Fruit fly (Drosophila melanogaster) whole organism, embryonic: ENCODE results near the gene scrt.

Experiments used
- Antp ChIP-seq: fragments of 200-800 bp; sonication (Bioruptor generic); optimal IDR thresholded peaks from 3 replicates; lab custom pipeline; 2016; ENCODE audit warnings: missing biosample characterization, missing genetic modification characterization
- Atf6 ChIP-seq: fragments of 200-800 bp; sonication (Bioruptor generic); IDR thresholded peaks from 2 replicates; pipeline ENCODE4 v1.3.6; 2022; ENCODE audit warnings: missing biosample characterization, missing genetic modification characterization
- Awh ChIP-seq: fragments of 200-800 bp; sonication (Bioruptor generic); IDR thresholded peaks from 2 replicates; pipeline ENCODE4, ENCODE4 v1.3.6; 2022; ENCODE audit warnings: missing biosample characterization, missing genetic modification characterization
- CG11247 ChIP-seq: fragments of 200-800 bp; sonication (Bioruptor generic); IDR thresholded peaks from 2 replicates; pipeline ENCODE4 v1.3.6; 2022; ENCODE audit warnings: missing biosample characterization, missing genetic modification characterization
- CG12659 ChIP-seq: fragments of 200-800 bp; sonication (Bioruptor generic); optimal IDR thresholded peaks from 3 replicates; lab custom pipeline; 2017; ENCODE audit warnings: mild to moderate bottlenecking, missing biosample characterization, missing genetic modification reagents, missing genetic modification characterization
- CG14050 ChIP-seq: fragments of 200-800 bp; sonication (Bioruptor generic); IDR thresholded peaks from 3 replicates; pipeline ENCODE4 v1.3.6; 2022; ENCODE audit warnings: missing biosample characterization, missing genetic modification characterization
- CG17328 ChIP-seq: fragments of 200-800 bp; sonication (Bioruptor generic); IDR thresholded peaks from 2 replicates; pipeline ENCODE4 v1.3.6; 2022; ENCODE audit warnings: missing biosample characterization, missing genetic modification characterization
- CG2712 ChIP-seq: fragments of 200-800 bp; optimal IDR thresholded peaks from 3 replicates; lab custom pipeline; 2019; ENCODE audit warnings: missing biosample characterization, mild to moderate bottlenecking, missing genetic modification characterization, moderate library complexity
- CG32767 ChIP-seq: fragments of 200-800 bp; sonication (Bioruptor generic); IDR thresholded peaks from 2 replicates; pipeline ENCODE4 v1.3.6; 2022; ENCODE audit warnings: missing biosample characterization, missing genetic modification characterization
- CG33557 ChIP-seq: fragments of 200-800 bp; sonication (Bioruptor generic); optimal IDR thresholded peaks from 2 replicates; lab custom pipeline; 2019; ENCODE audit warnings: missing biosample characterization, mild to moderate bottlenecking, missing genetic modification characterization, moderate library complexity
- CG3838 ChIP-seq: fragments of 200-800 bp; sonication (Bioruptor generic); optimal IDR thresholded peaks from 3 replicates; lab custom pipeline; 2016; ENCODE audit warnings: missing biosample characterization, missing genetic modification characterization
- CG4730 ChIP-seq: fragments of 200-800 bp; sonication (Bioruptor generic); IDR thresholded peaks from 2 replicates; pipeline ENCODE4 v1.3.6; 2022; ENCODE audit warnings: missing biosample characterization, missing genetic modification characterization
- CG4854 ChIP-seq: fragments of 200-800 bp; sonication (Bioruptor generic); optimal IDR thresholded peaks from 2 replicates; lab custom pipeline; 2016; ENCODE audit warnings: missing biosample characterization, missing genetic modification characterization, inconsistent platforms
- CG6791 ChIP-seq: fragments of 200-800 bp; sonication (Bioruptor generic); IDR thresholded peaks from 3 replicates; pipeline ENCODE4 v1.3.6; 2022; ENCODE audit warnings: missing biosample characterization, missing genetic modification characterization; ENCODE audit not compliant: partially characterized antibody
- CG7271 ChIP-seq: fragments of 200-800 bp; sonication (Bioruptor generic); optimal IDR thresholded peaks from 2 replicates; lab custom pipeline; 2018; ENCODE audit warnings: missing biosample characterization, mild to moderate bottlenecking, missing genetic modification characterization, moderate library complexity
- CG8089 ChIP-seq: fragments of 200-800 bp; sonication (Bioruptor generic); optimal IDR thresholded peaks from 3 replicates; lab custom pipeline; 2016; ENCODE audit warnings: missing biosample characterization, missing genetic modification characterization
- CG8765 ChIP-seq: fragments of 200-800 bp; sonication (Bioruptor generic); IDR thresholded peaks from 2 replicates; pipeline ENCODE4 v1.3.6; 2022; ENCODE audit warnings: missing biosample characterization, missing genetic modification characterization
- CoRest ChIP-seq: fragments of 200-800 bp; sonication (Bioruptor generic); optimal IDR thresholded peaks from 3 replicates; lab custom pipeline; 2018; ENCODE audit warnings: missing biosample characterization, mild to moderate bottlenecking, missing genetic modification characterization, moderate library complexity
- CrebB ChIP-seq: fragments of 200-800 bp; sonication (Bioruptor generic); optimal IDR thresholded peaks from 3 replicates; lab custom pipeline; 2018; ENCODE audit warnings: missing biosample characterization, mild to moderate bottlenecking, missing genetic modification characterization
- Dek ChIP-seq: fragments of 200-800 bp; sonication (Bioruptor generic); optimal IDR thresholded peaks from 3 replicates; lab custom pipeline; 2019; ENCODE audit warnings: missing biosample characterization, mild to moderate bottlenecking, missing genetic modification characterization, moderate library complexity
- Dfd ChIP-seq, 2 experiments: fragments of >200 bp; optimal IDR thresholded peaks; 2 replicates each; lab custom pipeline; 2017; ENCODE audit warnings: missing biosample characterization in 2 of 2, missing genetic modification characterization in 2 of 2
- Doc2 ChIP-seq: fragments of 200-800 bp; sonication (Bioruptor generic); IDR thresholded peaks from 2 replicates; pipeline ENCODE4 v1.3.6; 2022; ENCODE audit warnings: missing biosample characterization, missing genetic modification characterization
- Elba2 ChIP-seq: fragments of 200-800 bp; sonication (Bioruptor generic); optimal IDR thresholded peaks from 3 replicates; lab custom pipeline; 2016; ENCODE audit warnings: missing biosample characterization, missing genetic modification characterization
- Fer1 ChIP-seq: fragments of 200-800 bp; sonication (Bioruptor generic); optimal IDR thresholded peaks from 2 replicates; lab custom pipeline; 2017; ENCODE audit warnings: missing biosample characterization, mild to moderate bottlenecking, missing genetic modification characterization
- H15 ChIP-seq: fragments of 200-800 bp; sonication (Bioruptor generic); IDR thresholded peaks from 3 replicates; pipeline ENCODE4 v1.3.6; 2022; ENCODE audit warnings: missing biosample characterization, missing genetic modification characterization
- HLHmδ ChIP-seq: fragments of 200-800 bp; sonication (Bioruptor generic); optimal IDR thresholded peaks from 2 replicates; lab custom pipeline; 2018; ENCODE audit warnings: missing biosample characterization, mild to moderate bottlenecking, missing genetic modification characterization, moderate library complexity
- HmgZ ChIP-seq: fragments of 200-800 bp; sonication (Bioruptor generic); optimal IDR thresholded peaks from 2 replicates; lab custom pipeline; 2018; ENCODE audit warnings: missing biosample characterization, mild to moderate bottlenecking, missing genetic modification characterization
- Lhr ChIP-seq: fragments of 200-800 bp; sonication (Bioruptor generic); optimal IDR thresholded peaks from 3 replicates; lab custom pipeline; 2017; ENCODE audit warnings: mild to moderate bottlenecking, missing biosample characterization, missing genetic modification reagents, missing genetic modification characterization
- Mrtf ChIP-seq: fragments of 200-800 bp; sonication (Bioruptor generic); IDR thresholded peaks from 3 replicates; pipeline ENCODE4 v1.3.6; 2022; ENCODE audit warnings: missing biosample characterization, missing genetic modification characterization
- Myb ChIP-seq: fragments of 200-800 bp; sonication (Bioruptor generic); optimal IDR thresholded peaks from 2 replicates; lab custom pipeline; 2016; ENCODE audit warnings: missing biosample characterization, missing genetic modification characterization
- Neu2 ChIP-seq: fragments of 200-800 bp; sonication (Bioruptor generic); optimal IDR thresholded peaks from 3 replicates; lab custom pipeline; 2016; ENCODE audit warnings: missing biosample characterization, missing genetic modification characterization, borderline replicate concordance
- Nf-YC ChIP-seq: fragments of 200-800 bp; optimal IDR thresholded peaks from 3 replicates; lab custom pipeline; 2019; ENCODE audit warnings: missing biosample characterization, mild to moderate bottlenecking, missing genetic modification characterization, moderate library complexity
- Rx ChIP-seq: fragments of 200-800 bp; sonication (Bioruptor generic); IDR thresholded peaks from 2 replicates; pipeline ENCODE4 v1.3.6; 2022; ENCODE audit warnings: missing biosample characterization, missing genetic modification characterization
- Six4 ChIP-seq: fragments of 200-800 bp; sonication (Bioruptor generic); optimal IDR thresholded peaks from 2 replicates; lab custom pipeline; 2016; ENCODE audit warnings: missing biosample characterization, missing genetic modification characterization
- amos ChIP-seq: fragments of 200-800 bp; sonication (Bioruptor generic); IDR thresholded peaks from 2 replicates; pipeline ENCODE4 v1.3.6; 2022; ENCODE audit warnings: missing biosample characterization, missing genetic modification characterization; ENCODE audit not compliant: partially characterized antibody
- bbx ChIP-seq: fragments of 200-800 bp; sonication (Bioruptor generic); IDR thresholded peaks from 2 replicates; pipeline ENCODE4 v1.3.6; 2022; ENCODE audit warnings: missing biosample characterization, missing genetic modification characterization; ENCODE audit not compliant: partially characterized antibody
- dimm ChIP-seq: fragments of 200-800 bp; sonication (Bioruptor generic); IDR thresholded peaks from 2 replicates; pipeline ENCODE4 v1.3.6; 2022; ENCODE audit warnings: missing biosample characterization, missing genetic modification characterization
- ems ChIP-seq: fragments of 200-800 bp; sonication (Bioruptor generic); optimal IDR thresholded peaks from 3 replicates; lab custom pipeline; 2016; ENCODE audit warnings: missing biosample characterization, missing genetic modification characterization
- gro ChIP-seq: fragments of 200-800 bp; sonication (Bioruptor generic); optimal IDR thresholded peaks from 2 replicates; lab custom pipeline; 2016; ENCODE audit warnings: missing biosample characterization, missing genetic modification characterization
- gt ChIP-seq: fragments of 200-800 bp; sonication (Bioruptor generic); IDR thresholded peaks from 2 replicates; pipeline ENCODE4 v1.3.6; 2022; ENCODE audit warnings: missing biosample characterization, missing genetic modification characterization
- hth ChIP-seq: fragments of >200 bp; optimal IDR thresholded peaks from 2 replicates; lab custom pipeline; 2017; ENCODE audit warnings: inconsistent platforms
- jigr1 ChIP-seq: fragments of 200-800 bp; sonication (Bioruptor generic); IDR thresholded peaks from 3 replicates; pipeline ENCODE4 v1.3.6; 2022; ENCODE audit warnings: missing biosample characterization, missing genetic modification characterization
- luna ChIP-seq: fragments of 200-800 bp; sonication (Bioruptor generic); optimal IDR thresholded peaks from 2 replicates; lab custom pipeline; 2016; ENCODE audit warnings: missing biosample characterization, missing genetic modification characterization
- pita ChIP-seq: fragments of 200-800 bp; sonication (Bioruptor generic); optimal IDR thresholded peaks from 2 replicates; lab custom pipeline; 2017; ENCODE audit warnings: missing biosample characterization, mild to moderate bottlenecking, missing genetic modification characterization
- pros ChIP-seq: fragments of 200-800 bp; sonication (Bioruptor generic); optimal IDR thresholded peaks from 3 replicates; lab custom pipeline; 2019; ENCODE audit warnings: missing biosample characterization, mild to moderate bottlenecking, missing genetic modification characterization, moderate library complexity
- repo ChIP-seq: fragments of 200-800 bp; sonication (Bioruptor generic); optimal IDR thresholded peaks from 2 replicates; lab custom pipeline; 2016; ENCODE audit warnings: missing biosample characterization, missing genetic modification characterization
- rib ChIP-seq: fragments of 200-800 bp; sonication (Bioruptor generic); IDR thresholded peaks from 2 replicates; pipeline ENCODE4 v1.3.6; 2022; ENCODE audit warnings: missing biosample characterization, missing genetic modification characterization
- sd ChIP-seq: fragments of 200-800 bp; sonication (Bioruptor generic); optimal IDR thresholded peaks from 3 replicates; lab custom pipeline; 2018; ENCODE audit warnings: missing biosample characterization, mild to moderate bottlenecking, missing genetic modification characterization, moderate library complexity
- sens ChIP-seq: fragments of 200-800 bp; sonication (Bioruptor generic); peaks from one replicate; lab custom pipeline; 2016; ENCODE audit warnings: missing biosample characterization, missing genetic modification characterization
- sna ChIP-seq: fragments of 200-800 bp; sonication (Bioruptor generic); IDR thresholded peaks from 2 replicates; pipeline ENCODE4 v1.3.6; 2022; ENCODE audit warnings: missing biosample characterization, missing genetic modification characterization; ENCODE audit not compliant: partially characterized antibody
- vfl ChIP-seq: fragments of 200-800 bp; sonication (Bioruptor generic); optimal IDR thresholded peaks from 2 replicates; lab custom pipeline; 2016; ENCODE audit warnings: missing biosample characterization, missing genetic modification characterization

The scrt gene

dm6 chr3L:3970372-3971031 lies 13.2 kb upstream of the scrt start (continued):
- no peak for TF ChIP-seq pita
- TF ChIP-seq CG8765 (GFP tag; lab: Robert Waterston, UW), result no peak
- peak; percentile 56 for TF ChIP-seq pros (GFP tag; lab: Kevin White, UChicago)
- TF ChIP-seq CG17328 (GFP tag; lab: Robert Waterston, UW), result 0 out of 2 replicates have a peak, but pooled peaks have one; percentile 41
- TF ChIP-seq Dfd (GFP tag; optimal IDR thresholded peaks at IDR 0.05; lab: Kevin White, UChicago), result peak in 1 of 2 experiments; percentile 57
- no peak for TF ChIP-seq Lhr (GFP tag; lab: Kevin White, UChicago)
- TF ChIP-seq bbx (GFP tag; lab: Robert Waterston, UW), result no peak
- TF ChIP-seq Mrtf, result 0 out of 3 replicates have a peak, but pooled peaks have one; percentile 13
- TF ChIP-seq CG7271 (tag; lab: Kevin White, UChicago), result no peak
- TF ChIP-seq CG33557 (GFP tag; lab: Kevin White, UChicago), result no peak
- TF ChIP-seq CG32767 (GFP tag; lab: Robert Waterston, UW), result no peak
- no peak for TF ChIP-seq CG11247 (GFP tag; lab: Robert Waterston, UW)
- peak; percentile 89 for TF ChIP-seq sens (GFP tag; lab: Kevin White, UChicago)
- TF ChIP-seq Elba2 (GFP tag; lab: Kevin White, UChicago), result no peak
- TF ChIP-seq sna (GFP tag; lab: Robert Waterston, UW), result no peak
- peak; percentile 14 for TF ChIP-seq Dek (tag; lab: Kevin White, UChicago)
- TF ChIP-seq gt (GFP tag; lab: Robert Waterston, UW), result no peak
- no peak for TF ChIP-seq jigr1 (GFP tag; lab: Robert Waterston, UW)
- TF ChIP-seq Awh, result no peak
- TF ChIP-seq Nf-YC (tag; lab: Kevin White, UChicago), result no peak
- TF ChIP-seq Myb (GFP tag; lab: Kevin White, UChicago), result no peak
- TF ChIP-seq ems (GFP tag; lab: Kevin White, UChicago), result no peak
- no peak for TF ChIP-seq Doc2 (GFP tag; lab: Robert Waterston, UW)
- no peak for TF ChIP-seq CG3838 (GFP tag; lab: Kevin White, UChicago)
- no peak for TF ChIP-seq vfl
- no peak for TF ChIP-seq CG14050 (GFP tag; lab: Robert Waterston, UW)
- TF ChIP-seq HLHmδ (GFP tag; lab: Kevin White, UChicago), result no peak
- no peak for TF ChIP-seq rib (GFP tag; lab: Robert Waterston, UW)
- TF ChIP-seq repo (GFP tag; lab: Kevin White, UChicago), result no peak
- no peak for TF ChIP-seq CG8089
- TF ChIP-seq CrebB (tag; lab: Kevin White, UChicago), result no peak
- TF ChIP-seq luna (GFP tag; lab: Kevin White, UChicago), result no peak
- peak; percentile 10 for TF ChIP-seq HmgZ (tag; lab: Kevin White, UChicago)
- TF ChIP-seq Fer1 (GFP tag; lab: Kevin White, UChicago), result peak; percentile 53
- no peak for TF ChIP-seq CG4730 (GFP tag; lab: Robert Waterston, UW)
- no peak for TF ChIP-seq Neu2
- peak; percentile 57 for TF ChIP-seq CoRest (tag; lab: Kevin White, UChicago)
- peak; percentile 10 for TF ChIP-seq sd
- peak; percentile 21 for TF ChIP-seq CG2712 (tag; lab: Kevin White, UChicago)
- peak; percentile 44; the same call in 1 of the 2 replicates for TF ChIP-seq Atf6
- TF ChIP-seq CG4854 (GFP tag; lab: Kevin White, UChicago), result no peak
- peak; percentile 51 for TF ChIP-seq CG12659
- TF ChIP-seq dimm (GFP tag; lab: Robert Waterston, UW), result no peak
- peak; percentile 6 for TF ChIP-seq gro (GFP tag; lab: Kevin White, UChicago)
- 0 out of 3 replicates have a peak, but pooled peaks have one; percentile 37 for TF ChIP-seq H15 (GFP tag; lab: Robert Waterston, UW)
- TF ChIP-seq Antp (GFP tag; lab: Kevin White, UChicago), result peak; percentile 41
- TF ChIP-seq Rx, result no peak
- TF ChIP-seq CG6791 (GFP tag; lab: Robert Waterston, UW), result no peak
- no peak for TF ChIP-seq Six4 (GFP tag; lab: Kevin White, UChicago)
- no peak for TF ChIP-seq hth
- TF ChIP-seq amos, result no peak
